Fruit fly (Drosophila melanogaster): ENCODE measurements around the gene CG12535.

CG12535 gene

dm6 chrX:3481034-3481433, 32.3 kb upstream of the CG12535 start:
- peak; percentile 60 for TF ChIP-seq Myc (optimal IDR thresholded peaks at IDR 0.05)
- no peak for TF ChIP-seq Vsx2 (GFP tag; optimal IDR thresholded peaks at IDR 0.05; ENCODE audit: partially characterized antibody)

DNA sequence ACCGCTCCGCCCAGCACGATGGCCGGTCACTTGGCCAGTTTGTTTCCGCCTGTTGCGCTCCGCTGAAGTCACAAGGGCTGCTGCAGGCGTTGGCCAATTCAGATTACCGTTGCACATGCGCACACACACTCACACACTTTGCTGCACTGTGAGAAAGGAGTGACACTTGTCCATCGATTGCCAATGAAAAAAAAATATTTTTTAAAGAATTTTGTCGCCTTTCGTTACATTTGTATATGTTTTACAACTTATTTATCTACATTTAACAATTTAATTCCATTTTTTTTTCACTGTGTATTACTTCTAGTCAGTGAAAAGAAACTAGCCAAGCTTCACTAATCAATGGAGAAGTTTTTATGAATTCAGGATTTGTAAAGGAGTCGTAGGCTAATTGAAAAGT, 27.3 kb upstream of the CG12535 start:
- TF ChIP-seq tai (GFP tag; optimal IDR thresholded peaks at IDR 0.05) (no peak), woc (GFP tag; optimal IDR thresholded peaks at IDR 0.05) (peak; percentile 31), N (GFP tag; optimal IDR thresholded peaks at IDR 0.05) (no peak), rgr (GFP tag; optimal IDR thresholded peaks at IDR 0.05) (peak; percentile 55), sv (GFP tag; optimal IDR thresholded peaks at IDR 0.05) (no peak), Rel (GFP tag; optimal IDR thresholded peaks at IDR 0.05) (no peak), Rel (tag; optimal IDR thresholded peaks at IDR 0.05) (no peak), jim (GFP tag; optimal IDR thresholded peaks at IDR 0.05) (no peak), GATAd (GFP tag; optimal IDR thresholded peaks at IDR 0.05) (no peak), ey (GFP tag; optimal IDR thresholded peaks at IDR 0.05) (peak; percentile 49), dmrt93B (GFP tag; optimal IDR thresholded peaks at IDR 0.05) (peak; percentile 22), CG32264 (GFP tag; optimal IDR thresholded peaks at IDR 0.05) (no peak), OdsH (GFP tag; optimal IDR thresholded peaks at IDR 0.05) (peak; percentile 27), foxo (GFP tag; optimal IDR thresholded peaks at IDR 0.05) (peak in 1 of 2 experiments; percentile 69), dsf (GFP tag; optimal IDR thresholded peaks at IDR 0.05; ENCODE audit: borderline replicate concordance) (no peak), br (GFP tag; optimal IDR thresholded peaks at IDR 0.05) (peak; percentile 31), Dfd (GFP tag; optimal IDR thresholded peaks at IDR 0.05) (no peak), Hr83 (GFP tag; optimal IDR thresholded peaks at IDR 0.05; ENCODE audit: poor library complexity, severe bottlenecking) (no peak), Dif (GFP tag; optimal IDR thresholded peaks at IDR 0.05; ENCODE audit: partially characterized antibody) (no peak), lola (GFP tag; optimal IDR thresholded peaks at IDR 0.05) (no peak), Vsx2 (GFP tag; optimal IDR thresholded peaks at IDR 0.05; ENCODE audit: partially characterized antibody) (no peak), Hnf4 (GFP tag; optimal IDR thresholded peaks at IDR 0.05) (peak; percentile 56), brk (GFP tag; optimal IDR thresholded peaks at IDR 0.05) (no peak), HLH106 (tag; optimal IDR thresholded peaks at IDR 0.05) (peak; percentile 49), psq (GFP tag; optimal IDR thresholded peaks at IDR 0.05) (peak; percentile 25), dl (GFP tag; optimal IDR thresholded peaks at IDR 0.05; ENCODE audit: insufficient read depth in 1 of 2, partially characterized antibody in 2 of 2) (no peak), Abd-B (GFP tag; optimal IDR thresholded peaks at IDR 0.05) (no peak), CrebA (GFP tag; optimal IDR thresholded peaks at IDR 0.05; ENCODE audit: borderline replicate concordance) (no peak), Sp1 (GFP tag; optimal IDR thresholded peaks at IDR 0.05) (peak; percentile 63), pan (optimal IDR thresholded peaks at IDR 0.05) (no peak), sage (GFP tag; optimal IDR thresholded peaks at IDR 0.05) (peak; percentile 23), Hr78 (GFP tag; optimal IDR thresholded peaks at IDR 0.05) (no peak), Myc (optimal IDR thresholded peaks at IDR 0.05) (no peak), Mio (GFP tag; optimal IDR thresholded peaks at IDR 0.05) (no peak), CG9705 (GFP tag; optimal IDR thresholded peaks at IDR 0.05) (no peak), usp (GFP tag; optimal IDR thresholded peaks at IDR 0.05) (no peak), fru (GFP tag; optimal IDR thresholded peaks at IDR 0.05) (peak; percentile 57), h (GFP tag; optimal IDR thresholded peaks at IDR 0.05) (peak; percentile 69), Jra (GFP tag; optimal IDR thresholded peaks at IDR 0.05) (no peak)
